Worm (Caenorhabditis elegans) whole organism, L1 larva: ENCODE data around the gene C50B8.5.

ENCODE experiments used
- C34B4.2 ChIP-seq: sonication (generic microtip); optimal IDR thresholded peaks from 2 replicates; lab custom pipeline; 2017; ENCODE audit warnings: mild to moderate bottlenecking, missing genetic modification characterization, missing compliant biosample characterization
- Y116A8C.19 ChIP-seq: sonication (generic microtip); optimal IDR thresholded peaks from 2 replicates; lab custom pipeline; 2016; ENCODE audit warnings: missing compliant biosample characterization, missing genetic modification characterization, borderline replicate concordance
- aha-1 ChIP-seq: fragments of 150-350 bp; optimal IDR thresholded peaks from 2 replicates; lab custom pipeline; 2014; ENCODE audit warnings: missing biosample characterization, missing genetic modification characterization
- alr-1 ChIP-seq: fragments of 200-800 bp; sonication (Bioruptor generic); optimal IDR thresholded peaks from 2 replicates; lab custom pipeline; 2018; ENCODE audit warnings: borderline replicate concordance, mild to moderate bottlenecking, missing genetic modification characterization, missing compliant biosample characterization
- ceh-8 ChIP-seq: fragments of 200-800 bp; sonication (Bioruptor generic); optimal IDR thresholded peaks from 2 replicates; lab custom pipeline; 2018; ENCODE audit warnings: mild to moderate bottlenecking, missing genetic modification characterization, moderate library complexity, missing compliant biosample characterization
- ceh-88 ChIP-seq: fragments of 200-800 bp; sonication (Bioruptor generic); IDR thresholded peaks from 2 replicates; pipeline ENCODE4 v1.3.6; 2022; ENCODE audit warnings: missing genetic modification characterization, missing compliant biosample characterization
- ceh-90 ChIP-seq: sonication (generic microtip); optimal IDR thresholded peaks from 2 replicates; lab custom pipeline; 2016; ENCODE audit warnings: missing genetic modification characterization, missing compliant biosample characterization
- dsc-1 ChIP-seq: sonication (generic microtip); optimal IDR thresholded peaks from 2 replicates; lab custom pipeline; 2016; ENCODE audit warnings: mild to moderate bottlenecking, missing genetic modification characterization, missing compliant biosample characterization
- efl-1 ChIP-seq, 4 experiments: fragments of 150-350 bp; optimal IDR thresholded peaks in 3 of 4; peaks in 1 of 4; 1 replicate in 1 of 4; 2 replicates in 3 of 4; lab custom pipeline; 2014; ENCODE audit warnings: missing biosample characterization in 2 of 4, missing genetic modification characterization in 2 of 4, missing genetic modification reagents in 2 of 4
- efl-3 ChIP-seq: fragments of 200-800 bp; sonication (Bioruptor generic); optimal IDR thresholded peaks from 2 replicates; lab custom pipeline; 2018; ENCODE audit warnings: mild to moderate bottlenecking, missing genetic modification characterization, missing compliant biosample characterization
- egl-27 ChIP-seq, 2 experiments: fragments of 150-350 bp in 1 of 2; sonication (generic microtip); optimal IDR thresholded peaks; 3 replicates each; lab custom pipeline; 2017 to 2018; ENCODE audit warnings: missing biosample characterization in 2 of 2, missing genetic modification characterization in 2 of 2, missing genetic modification reagents in 2 of 2
- elt-3 ChIP-seq, 6 experiments: fragments of 150-350 bp in 1 of 6; sonication (generic microtip); optimal IDR thresholded peaks; 2 replicates each; lab custom pipeline; 2017 to 2018; ENCODE audit warnings: missing biosample characterization in 6 of 6, missing genetic modification characterization in 6 of 6, inconsistent platforms in 1 of 6
- fkh-10 ChIP-seq: sonication (generic microtip); optimal IDR thresholded peaks from 2 replicates; lab custom pipeline; 2017; ENCODE audit warnings: missing biosample characterization, missing genetic modification reagents, missing genetic modification characterization
- grh-1 ChIP-seq: fragments of 200-800 bp; sonication (Bioruptor generic); IDR thresholded peaks from 2 replicates; pipeline ENCODE4 v1.3.6; 2022; ENCODE audit warnings: missing genetic modification reagents, missing genetic modification characterization, missing compliant biosample characterization
- hlh-17 ChIP-seq: fragments of 200-800 bp; sonication (Bioruptor generic); optimal IDR thresholded peaks from 2 replicates; lab custom pipeline; 2018; ENCODE audit warnings: missing genetic modification characterization, mild to moderate bottlenecking, missing compliant biosample characterization, moderate library complexity, borderline replicate concordance
- hlh-4 ChIP-seq: sonication (generic microtip); optimal IDR thresholded peaks from 2 replicates; lab custom pipeline; 2016; ENCODE audit warnings: mild to moderate bottlenecking, missing genetic modification characterization, missing compliant biosample characterization
- irx-1 ChIP-seq: sonication (generic microtip); optimal IDR thresholded peaks from 2 replicates; lab custom pipeline; 2016; ENCODE audit warnings: missing genetic modification characterization, missing compliant biosample characterization
- isw-1 ChIP-seq: fragments of 200-800 bp; sonication (Bioruptor generic); IDR thresholded peaks from 2 replicates; pipeline ENCODE4 v1.3.6; 2022; ENCODE audit warnings: missing genetic modification characterization, missing compliant biosample characterization
- jun-1 ChIP-seq: fragments of 150-350 bp; optimal IDR thresholded peaks from 2 replicates; lab custom pipeline; 2014; ENCODE audit warnings: missing biosample characterization, missing genetic modification reagents, missing genetic modification characterization
- lin-13 ChIP-seq: fragments of 150-350 bp; optimal IDR thresholded peaks from 2 replicates; lab custom pipeline; 2014; ENCODE audit warnings: missing biosample characterization, missing genetic modification reagents, missing genetic modification characterization
- lin-15B ChIP-seq: fragments of 150-350 bp; sonication (generic microtip); optimal IDR thresholded peaks from 3 replicates; lab custom pipeline; 2014; ENCODE audit warnings: missing biosample characterization, missing genetic modification characterization
- lin-35 ChIP-seq, 2 experiments: fragments of 150-350 bp; optimal IDR thresholded peaks; 2 replicates each; lab custom pipeline; 2014; ENCODE audit warnings: missing biosample characterization in 2 of 2, missing genetic modification characterization in 2 of 2, missing genetic modification reagents in 2 of 2
- mab-9 ChIP-seq: fragments of 200-800 bp; sonication (Bioruptor generic); IDR thresholded peaks from 2 replicates; pipeline ENCODE4 v1.3.6; 2022; ENCODE audit warnings: missing genetic modification reagents, missing genetic modification characterization, missing compliant biosample characterization
- mdl-1 ChIP-seq, 2 experiments: fragments of 150-350 bp; optimal IDR thresholded peaks; 2 replicates each; lab custom pipeline; 2014 to 2017; ENCODE audit warnings: missing biosample characterization in 2 of 2, missing genetic modification characterization in 2 of 2, inconsistent platforms in 1 of 2
- mep-1 ChIP-seq: fragments of 150-350 bp; optimal IDR thresholded peaks from 2 replicates; lab custom pipeline; 2014; ENCODE audit warnings: missing biosample characterization, missing genetic modification characterization
- nhr-12 ChIP-seq: sonication (generic microtip); optimal IDR thresholded peaks from 2 replicates; lab custom pipeline; 2017; ENCODE audit warnings: missing biosample characterization, missing genetic modification characterization
- nhr-19 ChIP-seq: fragments of 200-800 bp; sonication (Bioruptor generic); conservative IDR thresholded peaks from 2 replicates; pipeline ENCODE4 v1.3.6; 2022; ENCODE audit warnings: missing genetic modification characterization, missing compliant biosample characterization
- nhr-237 ChIP-seq: fragments of 150-350 bp; optimal IDR thresholded peaks from 2 replicates; lab custom pipeline; 2014; ENCODE audit warnings: missing biosample characterization, missing genetic modification characterization
- nhr-28 ChIP-seq: fragments of 150-350 bp; optimal IDR thresholded peaks from 2 replicates; lab custom pipeline; 2014; ENCODE audit warnings: missing biosample characterization, missing genetic modification characterization
- nhr-71 ChIP-seq: sonication (generic microtip); optimal IDR thresholded peaks from 2 replicates; lab custom pipeline; 2016; ENCODE audit warnings: mild to moderate bottlenecking, missing genetic modification characterization, moderate library complexity, missing compliant biosample characterization
- nhr-77 ChIP-seq: fragments of 150-350 bp; optimal IDR thresholded peaks from 2 replicates; lab custom pipeline; 2014; ENCODE audit warnings: missing biosample characterization, missing genetic modification characterization
- nhr-85 ChIP-seq: sonication (generic microtip); peaks from one replicate; lab custom pipeline; 2016; ENCODE audit warnings: missing genetic modification characterization, inconsistent platforms, missing compliant biosample characterization
- pag-3 ChIP-seq: sonication (generic microtip); optimal IDR thresholded peaks from 2 replicates; lab custom pipeline; 2017; ENCODE audit warnings: missing genetic modification characterization, mild to moderate bottlenecking, missing compliant biosample characterization, antibody characterized with exemption, borderline replicate concordance; ENCODE audit not compliant: insufficient read depth
- rnt-1 ChIP-seq: sonication (generic microtip); optimal IDR thresholded peaks from 2 replicates; lab custom pipeline; 2016; ENCODE audit warnings: mild to moderate bottlenecking, missing genetic modification characterization, moderate library complexity, missing compliant biosample characterization
- skn-1 ChIP-seq: fragments of 150-350 bp; optimal IDR thresholded peaks from 2 replicates; lab custom pipeline; 2014; ENCODE audit warnings: missing biosample characterization, missing genetic modification characterization
- snpc-4 ChIP-seq: fragments of 150-350 bp; optimal IDR thresholded peaks from 2 replicates; lab custom pipeline; 2014; ENCODE audit warnings: missing biosample characterization, missing genetic modification characterization
- snu-23 ChIP-seq: sonication (generic microtip); optimal IDR thresholded peaks from 2 replicates; lab custom pipeline; 2016; ENCODE audit warnings: missing genetic modification characterization, missing compliant biosample characterization
- sup-37 ChIP-seq: fragments of 200-800 bp; sonication (Bioruptor generic); optimal IDR thresholded peaks from 2 replicates; lab custom pipeline; 2018; ENCODE audit warnings: mild to moderate bottlenecking, missing genetic modification characterization, missing compliant biosample characterization
- swsn-7 ChIP-seq: sonication (generic microtip); optimal IDR thresholded peaks from 2 replicates; lab custom pipeline; 2016; ENCODE audit warnings: missing genetic modification characterization, missing compliant biosample characterization
- tlp-1 ChIP-seq: fragments of 150-350 bp; optimal IDR thresholded peaks from 2 replicates; lab custom pipeline; 2014; ENCODE audit warnings: missing biosample characterization, missing genetic modification characterization
- unc-130 ChIP-seq: fragments of 150-350 bp; optimal IDR thresholded peaks from 2 replicates; lab custom pipeline; 2017; ENCODE audit warnings: missing biosample characterization, missing genetic modification characterization, inconsistent platforms
- unc-30 ChIP-seq: sonication (generic microtip); optimal IDR thresholded peaks from 2 replicates; lab custom pipeline; 2017; ENCODE audit warnings: missing biosample characterization, missing genetic modification characterization
- unc-62 ChIP-seq: fragments of 150-350 bp; optimal IDR thresholded peaks from 2 replicates; lab custom pipeline; 2014; ENCODE audit warnings: missing biosample characterization, missing genetic modification reagents, missing genetic modification characterization
- unc-98 ChIP-seq: fragments of 200-800 bp; sonication (Bioruptor generic); IDR thresholded peaks from 2 replicates; pipeline ENCODE4 v1.3.6; 2022; ENCODE audit warnings: missing genetic modification characterization, missing compliant biosample characterization
- vab-15 ChIP-seq: sonication (generic microtip); optimal IDR thresholded peaks from 2 replicates; lab custom pipeline; 2017; ENCODE audit warnings: missing genotype, mild to moderate bottlenecking, missing genetic modification characterization, missing compliant biosample characterization
- xbp-1 ChIP-seq: sonication (generic microtip); optimal IDR thresholded peaks from 2 replicates; lab custom pipeline; 2016; ENCODE audit warnings: missing genetic modification characterization, missing compliant biosample characterization
- zip-4 ChIP-seq: fragments of 200-800 bp; sonication (Bioruptor generic); optimal IDR thresholded peaks from 2 replicates; lab custom pipeline; 2018; ENCODE audit warnings: mild to moderate bottlenecking, missing genetic modification characterization, moderate library complexity, missing compliant biosample characterization
- ztf-11 ChIP-seq, 2 experiments: sonication (generic microtip); optimal IDR thresholded peaks; 2 replicates each; lab custom pipeline; 2016 to 2017; ENCODE audit warnings: missing genetic modification characterization in 2 of 2, missing biosample characterization in 1 of 2, missing compliant biosample characterization in 1 of 2
- ztf-4 ChIP-seq: fragments of 150-350 bp; optimal IDR thresholded peaks from 2 replicates; lab custom pipeline; 2014; ENCODE audit warnings: missing biosample characterization, missing genetic modification characterization

The C50B8.5 gene

DNA sequence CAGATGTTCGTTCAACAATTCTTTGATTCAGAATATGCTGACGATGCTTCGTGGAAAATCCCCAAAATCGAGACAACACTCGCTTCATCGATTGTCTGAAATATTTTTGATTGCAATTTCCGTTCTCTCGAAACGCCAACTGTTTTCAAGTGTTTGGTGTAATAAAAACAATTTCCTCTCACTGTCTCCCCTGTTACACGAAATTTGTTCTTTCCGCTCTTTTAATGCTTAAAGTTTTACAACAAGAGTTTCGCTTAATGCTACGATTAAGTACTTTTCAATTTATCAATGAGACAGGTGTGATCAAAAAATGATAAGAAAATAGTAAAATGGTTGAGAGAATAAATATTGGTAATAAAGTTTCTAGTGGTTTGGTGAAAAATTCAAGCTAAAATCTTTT is 24.5 kb upstream of the C50B8.5 start, which contains the start of gene C56A3.6:
Gene C56A3.6, minus strand, starts transcription at position 101 of the 400 bp plus-strand sequence.
- TF ChIP-seq elt-3 (tag; optimal IDR thresholded peaks at IDR 0.05; lab: Kevin White, UChicago) (no peak), swsn-7 (no peak), tlp-1 (tag; lab: Kevin White, UChicago) (no peak)

DNA sequence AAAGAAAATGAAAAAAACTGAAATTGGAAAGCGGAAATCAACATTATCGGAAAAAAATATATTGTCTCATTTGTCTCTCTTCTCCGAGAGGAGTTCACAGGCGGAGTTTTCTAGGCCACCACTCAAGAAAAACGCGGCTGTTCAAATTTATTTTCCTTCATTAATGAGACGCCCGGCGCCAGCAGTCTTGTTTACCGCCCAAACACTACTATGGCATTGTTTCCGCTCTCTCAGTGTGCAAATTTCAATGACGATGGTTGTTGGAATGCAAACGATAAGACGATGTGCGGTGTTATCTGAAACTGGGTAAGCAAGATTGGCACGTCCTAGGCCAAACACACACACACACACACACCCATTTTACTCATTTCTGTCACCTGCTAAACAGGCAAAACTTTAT is 24.0 kb upstream of the C50B8.5 start, which contains the start of gene cav-2:
Gene cav-2, plus strand, starts transcription at position 359 of the 400 bp plus-strand sequence.
- no peak for TF ChIP-seq tlp-1 (tag; lab: Kevin White, UChicago)
- TF ChIP-seq nhr-237, result peak; percentile 56
- TF ChIP-seq unc-98 (GFP tag; lab: Robert Waterston, UW), result peak; percentile 86
- TF ChIP-seq nhr-12 (tag; lab: Kevin White, UChicago), result no peak
- TF ChIP-seq hlh-17, result peak; percentile 33
- TF ChIP-seq nhr-28 (tag; lab: Kevin White, UChicago), result no peak
- peak; percentile 89 to 97 for TF ChIP-seq efl-1 (optimal IDR thresholded peaks at IDR 0.05; lab: Kevin White, UChicago)
- peak; percentile 97 to 99 for TF ChIP-seq efl-1 (GFP tag; optimal IDR thresholded peaks at IDR 0.05 in 1 of 2; lab: Kevin White, UChicago)
- TF ChIP-seq hlh-4 (tag; lab: Kevin White, UChicago), result peak; percentile 61
- peak in 1 of 2 experiments; percentile 97 for TF ChIP-seq ztf-11 (tag; optimal IDR thresholded peaks at IDR 0.05; lab: Kevin White, UChicago)
- TF ChIP-seq mep-1, result peak; percentile 68
- no peak for TF ChIP-seq ztf-4
- no peak for TF ChIP-seq unc-30
- peak; percentile 88 for TF ChIP-seq xbp-1 (tag; lab: Kevin White, UChicago)
- peak; percentile 86 for TF ChIP-seq mab-9 (GFP tag; lab: Robert Waterston, UW)
- peak; percentile 96 for TF ChIP-seq dsc-1 (tag; lab: Kevin White, UChicago)
- peak; percentile 87 for TF ChIP-seq snu-23 (GFP tag; lab: Kevin White, UChicago)
- TF ChIP-seq ceh-90 (tag; lab: Kevin White, UChicago), result peak; percentile 97
- TF ChIP-seq rnt-1 (tag; lab: Kevin White, UChicago), result peak; percentile 99
- peak; percentile 88 for TF ChIP-seq nhr-19
- peak; percentile 74 for TF ChIP-seq zip-4 (GFP tag; lab: Kevin White, UChicago)
- TF ChIP-seq alr-1 (tag; lab: Kevin White, UChicago), result peak; percentile 12
- peak; percentile 71 for TF ChIP-seq lin-15B (tag; lab: Kevin White, UChicago)
- TF ChIP-seq ceh-88 (GFP tag; lab: Robert Waterston, UW), result 0 out of 2 replicates have a peak, but pooled peaks have one; percentile 29
- TF ChIP-seq pag-3 (tag; lab: Kevin White, UChicago), result no peak
- peak; percentile 70 for TF ChIP-seq vab-15 (tag; lab: Kevin White, UChicago)
- peak; percentile 10 for TF ChIP-seq nhr-77 (tag; lab: Kevin White, UChicago)
- no peak for TF ChIP-seq aha-1
- TF ChIP-seq unc-62 (GFP tag; lab: Kevin White, UChicago), result no peak
- TF ChIP-seq lin-35 (GFP tag; optimal IDR thresholded peaks at IDR 0.05; lab: Kevin White, UChicago), result peak; percentile 96
- peak; percentile 93 for TF ChIP-seq nhr-71 (tag; lab: Kevin White, UChicago)
- TF ChIP-seq sup-37 (GFP tag; lab: Kevin White, UChicago), result peak; percentile 28
- peak; percentile 61 for TF ChIP-seq efl-3 (GFP tag; lab: Kevin White, UChicago)
- peak; percentile 42 for TF ChIP-seq skn-1 (tag; lab: Kevin White, UChicago)
- no peak for TF ChIP-seq egl-27 (tag; optimal IDR thresholded peaks at IDR 0.05; lab: Kevin White, UChicago)
- peak in 1 of 2 experiments; percentile 50 for TF ChIP-seq mdl-1 (tag; optimal IDR thresholded peaks at IDR 0.05; lab: Kevin White, UChicago)
- TF ChIP-seq ceh-8 (GFP tag; lab: Kevin White, UChicago), result peak; percentile 64
- TF ChIP-seq Y116A8C.19, result peak; percentile 66
- TF ChIP-seq C34B4.2 (tag; lab: Kevin White, UChicago), result peak; percentile 27
- peak; percentile 66 for TF ChIP-seq jun-1 (tag; lab: Kevin White, UChicago)
- peak; percentile 33 for TF ChIP-seq snpc-4 (tag; lab: Kevin White, UChicago)
- TF ChIP-seq fkh-10 (GFP tag; lab: Kevin White, UChicago), result no peak
- peak; percentile 96 for TF ChIP-seq nhr-85 (tag; lab: Kevin White, UChicago)
- TF ChIP-seq isw-1 (GFP tag; lab: Robert Waterston, UW), result peak; percentile 79
- peak; percentile 65 for TF ChIP-seq lin-13 (GFP tag; lab: Kevin White, UChicago)
- TF ChIP-seq unc-130 (tag; lab: Kevin White, UChicago), result peak; percentile 60
- TF ChIP-seq irx-1 (tag; lab: Kevin White, UChicago), result peak; percentile 95
- TF ChIP-seq elt-3 (tag; optimal IDR thresholded peaks at IDR 0.05; lab: Kevin White, UChicago), result peak in 2 of 6 experiments; percentile 38 to 78
- TF ChIP-seq grh-1 (GFP tag; lab: Robert Waterston, UW), result peak; percentile 88
